Worm (Caenorhabditis elegans) whole organism, L4/young adult: ENCODE results near the gene M117.1.

Experiments used
- W03F9.2 ChIP-seq: fragments of 150-350 bp; optimal IDR thresholded peaks from 2 replicates; lab custom pipeline; 2014; ENCODE audit warnings: missing biosample characterization, missing genetic modification characterization
- him-1 ChIP-seq: sonication (generic microtip); optimal IDR thresholded peaks from 2 replicates; lab custom pipeline; 2016; ENCODE audit warnings: missing genotype, missing genetic modification reagents, missing genetic modification characterization, missing compliant biosample characterization

DNA sequence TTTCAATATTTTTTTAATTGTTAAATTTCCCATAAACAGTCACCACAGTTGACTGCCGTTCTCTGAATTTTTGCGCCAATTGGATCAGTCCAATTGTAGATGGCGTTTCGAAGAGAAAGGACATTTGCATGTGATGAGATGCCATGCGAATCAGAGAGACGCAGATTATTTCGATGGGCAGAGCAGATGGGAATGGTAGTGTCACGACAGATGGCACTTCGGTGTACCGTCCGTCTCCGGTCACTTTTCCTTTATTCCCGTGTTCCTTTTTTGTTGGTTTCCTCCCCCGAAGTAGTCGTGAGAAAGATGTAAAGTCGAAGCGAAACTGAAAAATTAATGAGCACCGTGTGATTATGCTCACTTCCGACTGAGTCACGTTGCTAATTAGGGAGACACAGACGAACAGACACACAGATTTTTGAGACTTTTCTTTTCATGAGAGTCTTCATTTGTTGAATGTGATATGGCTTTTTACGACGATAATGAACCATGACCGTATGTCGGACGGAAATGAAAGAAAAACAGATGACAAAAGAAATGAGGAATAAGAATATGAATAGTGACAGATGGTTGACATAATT lies 53.7 kb downstream of the M117.1 start:
- TF ChIP-seq him-1 (tag; lab: Kevin White, UChicago) (no peak), W03F9.2 (tag; lab: Kevin White, UChicago) (no peak)
